Worm (Caenorhabditis elegans) whole organism, midembryonic: ENCODE data around the gene C02B8.12.
A peak's percentile ranks its signal among the peaks of the same experiment; 100 is the strongest.

ENCODE experiments used
- T22C8.4 ChIP-seq: fragments of 200-800 bp; sonication (Bioruptor generic); IDR thresholded peaks from 2 replicates; pipeline ENCODE4 v1.3.6; 2022; ENCODE audit warnings: missing genetic modification characterization, missing compliant biosample characterization
- cog-1 ChIP-seq: sonication (generic microtip); optimal IDR thresholded peaks from 2 replicates; lab custom pipeline; 2016; ENCODE audit warnings: missing genetic modification characterization, missing compliant biosample characterization
- flt-1 ChIP-seq: fragments of 200-800 bp; sonication (Bioruptor generic); IDR thresholded peaks from 2 replicates; pipeline ENCODE4 v1.3.6; 2022; ENCODE audit warnings: missing genetic modification characterization, missing compliant biosample characterization
- klf-2 ChIP-seq: fragments of 200-800 bp; sonication (Bioruptor generic); conservative IDR thresholded peaks from 2 replicates; pipeline ENCODE4 v1.3.6; 2022; ENCODE audit warnings: missing genetic modification reagents, missing genetic modification characterization, missing compliant biosample characterization
- med-1 ChIP-seq: sonication (generic microtip); optimal IDR thresholded peaks from 2 replicates; lab custom pipeline; 2017; ENCODE audit warnings: missing genetic modification characterization, mild to moderate bottlenecking, missing compliant biosample characterization, antibody characterized with exemption, missing genetic modification reagents; ENCODE audit not compliant: insufficient read depth
- ref-1 ChIP-seq: fragments of 200-800 bp; sonication (Bioruptor generic); conservative IDR thresholded peaks from 2 replicates; pipeline ENCODE4 v1.3.6; 2022; ENCODE audit warnings: missing genetic modification reagents, missing genetic modification characterization, missing compliant biosample characterization
- tab-1 ChIP-seq: fragments of 200-800 bp; sonication (Bioruptor generic); IDR thresholded peaks from 2 replicates; pipeline ENCODE4 v1.3.6; 2022; ENCODE audit warnings: missing genetic modification characterization, missing compliant biosample characterization
- ztf-23 ChIP-seq: fragments of 200-800 bp; sonication (Bioruptor generic); IDR thresholded peaks from 2 replicates; pipeline ENCODE4 v1.3.6; 2022; ENCODE audit warnings: missing genetic modification reagents, missing genetic modification characterization, missing compliant biosample characterization
- ztf-29 ChIP-seq: fragments of 200-800 bp; sonication (Bioruptor generic); IDR thresholded peaks from 2 replicates; pipeline ENCODE4 v1.3.6; 2022; ENCODE audit warnings: missing genetic modification reagents, missing genetic modification characterization, missing compliant biosample characterization

Gene C02B8.12

DNA sequence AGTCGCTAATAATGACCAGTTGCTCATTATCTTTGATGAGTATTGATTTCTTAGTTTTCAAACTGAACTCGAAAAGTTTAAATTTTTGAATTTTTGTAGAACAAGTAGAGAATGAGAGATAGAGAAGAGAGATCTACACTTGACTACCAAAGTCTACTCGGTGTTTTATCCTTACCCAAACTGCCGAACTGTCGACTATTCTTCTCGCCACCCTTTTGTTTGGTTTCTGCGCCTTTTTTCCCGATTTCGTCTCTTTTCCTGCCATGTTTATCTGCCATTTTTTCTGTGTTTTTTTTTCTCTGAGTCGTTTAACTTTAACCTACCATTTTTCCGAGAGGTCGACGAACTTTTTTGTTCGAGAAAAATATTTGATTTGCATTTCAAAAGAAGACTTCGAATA lies at the start of gene C02B8.12:
TSS of gene C02B8.12 (minus strand) at position 175 of the 400 bp plus-strand sequence.
- TF ChIP-seq ztf-23 (no peak), ztf-29 (no peak), ref-1 (GFP tag; lab: Robert Waterston, UW) (no peak), med-1 (GFP tag; lab: Kevin White, UChicago) (no peak), flt-1 (GFP tag; lab: Robert Waterston, UW) (no peak), tab-1 (GFP tag; lab: Robert Waterston, UW) (no peak), cog-1 (no peak), T22C8.4 (GFP tag; lab: Robert Waterston, UW) (no peak), klf-2 (GFP tag; lab: Robert Waterston, UW) (no peak)

DNA sequence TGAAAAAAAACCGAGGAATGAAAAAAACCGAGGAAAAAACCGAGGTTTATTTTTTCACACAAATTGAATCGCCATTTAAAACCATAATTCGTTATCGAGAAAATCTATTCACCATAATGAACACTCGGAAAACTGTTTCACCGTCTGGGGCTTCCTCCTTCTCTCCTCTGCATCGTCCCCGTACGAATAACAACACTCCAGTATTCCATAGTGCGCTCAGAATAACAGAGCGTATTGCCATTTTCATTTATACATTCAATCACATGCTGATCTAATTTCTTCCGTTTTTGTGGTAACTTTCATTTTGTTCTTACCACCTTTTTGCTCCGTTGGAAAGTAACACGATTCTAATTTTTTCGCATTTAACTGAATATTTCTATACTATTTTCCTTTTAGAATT lies 46.4 kb upstream of the C02B8.12 start, which contains the start of gene C17H11.2:
TSS of gene C17H11.2 (plus strand) at position 397 of the 400 bp plus-strand sequence.
- no peak for TF ChIP-seq ztf-23
- TF ChIP-seq klf-2 (GFP tag; lab: Robert Waterston, UW) = no peak
- no peak for TF ChIP-seq med-1 (GFP tag; lab: Kevin White, UChicago)
- no peak for TF ChIP-seq flt-1 (GFP tag; lab: Robert Waterston, UW)
- no peak for TF ChIP-seq T22C8.4 (GFP tag; lab: Robert Waterston, UW)
- TF ChIP-seq tab-1 (GFP tag; lab: Robert Waterston, UW) = no peak
- TF ChIP-seq cog-1 = no peak
- no peak for TF ChIP-seq ztf-29
- no peak for TF ChIP-seq ref-1 (GFP tag; lab: Robert Waterston, UW)

DNA sequence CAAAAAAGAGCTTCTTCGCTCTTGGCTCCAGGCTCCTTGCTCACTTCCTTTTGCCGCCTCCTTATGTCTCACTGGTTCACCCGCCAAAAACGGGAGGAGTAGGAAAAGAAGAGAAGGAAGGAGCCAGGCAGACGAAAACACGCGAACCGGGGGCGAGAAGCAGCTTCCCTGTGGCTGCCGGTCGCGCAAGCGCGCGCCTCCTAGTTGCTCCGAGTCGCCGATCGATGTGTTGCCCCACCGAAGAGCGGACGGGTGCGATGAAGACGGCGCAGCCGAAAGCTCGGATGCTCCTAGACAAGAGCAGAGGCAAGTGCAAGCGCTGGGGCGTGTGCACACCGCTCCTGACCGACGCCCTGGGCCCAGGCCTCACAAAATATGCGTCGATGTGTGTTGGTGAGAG lies 40.4 kb upstream of the C02B8.12 start:
- TF ChIP-seq med-1 (GFP tag; lab: Kevin White, UChicago) (no peak), ref-1 (GFP tag; lab: Robert Waterston, UW) (no peak), T22C8.4 (GFP tag; lab: Robert Waterston, UW) (0 out of 2 replicates have a peak, but pooled peaks have one; percentile 26), cog-1 (no peak), ztf-29 (no peak), flt-1 (GFP tag; lab: Robert Waterston, UW) (peak; percentile 26; the same call in 1 of the 2 replicates), tab-1 (GFP tag; lab: Robert Waterston, UW) (no peak), ztf-23 (0 out of 2 replicates have a peak, but pooled peaks have one; percentile 8), klf-2 (GFP tag; lab: Robert Waterston, UW) (no peak)

DNA sequence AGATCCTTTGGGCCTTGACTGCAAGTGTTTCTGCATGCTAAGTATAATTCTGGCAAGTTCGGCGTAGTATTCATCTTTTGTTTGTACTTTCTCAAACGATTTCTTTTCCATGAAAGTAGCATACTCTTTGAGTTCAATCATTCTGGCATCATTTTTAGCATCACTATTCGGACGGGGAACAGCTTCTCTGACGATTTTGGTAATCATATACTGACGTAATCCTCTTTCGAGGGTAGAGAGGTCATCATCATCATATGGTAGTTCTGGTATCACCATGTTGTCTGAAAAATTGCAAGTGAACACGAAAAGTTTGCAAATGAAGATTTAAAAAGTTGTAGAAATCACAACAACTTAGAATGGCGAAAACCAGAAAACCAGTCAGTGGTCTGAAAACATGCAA lies 39.6 kb upstream of the C02B8.12 start, which contains the start of gene F22F1.3:
TSS of gene F22F1.3 (minus strand) at position 281 of the 400 bp plus-strand sequence.
- no peak for TF ChIP-seq ztf-29
- no peak for TF ChIP-seq flt-1 (GFP tag; lab: Robert Waterston, UW)
- no peak for TF ChIP-seq ref-1 (GFP tag; lab: Robert Waterston, UW)
- TF ChIP-seq klf-2 (GFP tag; lab: Robert Waterston, UW) = no peak
- no peak for TF ChIP-seq med-1 (GFP tag; lab: Kevin White, UChicago)
- TF ChIP-seq tab-1 (GFP tag; lab: Robert Waterston, UW) = no peak
- TF ChIP-seq ztf-23 = no peak
- no peak for TF ChIP-seq T22C8.4 (GFP tag; lab: Robert Waterston, UW)
- TF ChIP-seq cog-1 = no peak

DNA sequence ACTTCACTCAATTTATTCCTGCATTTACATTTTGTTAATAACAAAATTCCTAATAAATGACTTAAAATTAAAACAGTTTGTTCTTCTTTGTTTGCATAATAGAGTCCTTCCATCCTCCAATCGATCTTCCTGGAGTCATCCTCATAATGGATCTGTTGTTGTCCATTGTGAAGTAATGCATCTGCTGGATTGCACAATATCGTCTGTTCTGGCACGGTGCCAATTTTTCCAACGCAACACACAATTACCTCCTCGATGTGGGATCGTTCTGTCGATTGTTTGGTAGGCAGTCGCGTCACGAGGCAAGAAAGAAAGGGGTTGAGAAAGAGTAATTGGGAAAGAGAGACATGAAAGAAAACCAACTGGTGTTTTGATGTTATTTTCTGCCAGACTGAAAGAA lies 36.8 kb upstream of the C02B8.12 start:
- TF ChIP-seq flt-1 (GFP tag; lab: Robert Waterston, UW) (0 out of 2 replicates have a peak, but pooled peaks have one; percentile 22), ztf-29 (no peak)

DNA sequence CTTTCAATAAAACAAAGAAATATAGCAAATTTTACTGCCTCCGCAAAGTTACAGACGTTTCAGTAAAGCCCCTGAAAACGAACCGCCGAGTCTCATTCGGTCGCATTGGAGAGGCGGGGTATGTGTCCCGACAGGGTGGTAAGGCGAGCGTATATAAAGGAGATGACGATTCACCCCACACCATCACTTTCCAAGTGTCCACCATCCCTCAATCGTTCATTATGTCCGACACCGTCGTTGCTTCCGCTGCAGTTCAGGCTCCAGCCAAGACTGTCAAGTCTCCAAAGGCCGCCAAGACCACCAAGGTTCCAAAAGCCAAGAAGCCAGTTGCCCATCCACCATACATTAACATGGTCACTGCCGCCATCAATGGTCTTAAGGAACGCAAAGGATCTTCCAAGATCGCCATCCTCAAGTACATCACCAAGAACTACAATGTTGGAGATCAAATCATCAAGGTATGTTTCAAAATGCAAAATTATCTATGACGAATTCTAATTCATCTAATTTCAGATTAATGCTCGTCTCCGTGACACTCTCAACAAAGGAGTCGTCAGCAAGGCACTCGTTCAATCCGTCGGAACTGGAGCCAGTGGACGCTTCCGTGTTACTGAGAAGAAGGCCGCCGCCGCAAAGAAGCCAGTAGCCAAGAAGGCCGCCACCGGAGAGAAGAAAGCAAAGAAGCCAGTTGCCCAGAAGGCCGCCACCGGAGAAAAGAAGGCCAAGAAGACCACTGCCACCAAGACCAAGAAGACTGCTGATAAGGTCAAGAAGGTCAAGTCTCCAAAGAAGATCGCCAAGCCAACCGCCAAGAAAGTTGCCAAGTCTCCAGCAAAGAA lies 36.0 kb upstream of the C02B8.12 start, which contains the start of gene hil-3:
TSS of gene hil-3 (plus strand) at position 195 of the 839 bp plus-strand sequence.
- TF ChIP-seq cog-1 (peak; percentile 15), tab-1 (GFP tag; lab: Robert Waterston, UW) (no peak), med-1 (GFP tag; lab: Kevin White, UChicago) (no peak), klf-2 (GFP tag; lab: Robert Waterston, UW) (0 out of 2 replicates have a peak, but pooled peaks have one; percentile 36), ref-1 (GFP tag; lab: Robert Waterston, UW) (no peak), flt-1 (GFP tag; lab: Robert Waterston, UW) (no peak), T22C8.4 (GFP tag; lab: Robert Waterston, UW) (no peak), ztf-23 (0 out of 2 replicates have a peak, but pooled peaks have one; percentile 33), ztf-29 (no peak; the same call in 1 of the 2 replicates)

DNA sequence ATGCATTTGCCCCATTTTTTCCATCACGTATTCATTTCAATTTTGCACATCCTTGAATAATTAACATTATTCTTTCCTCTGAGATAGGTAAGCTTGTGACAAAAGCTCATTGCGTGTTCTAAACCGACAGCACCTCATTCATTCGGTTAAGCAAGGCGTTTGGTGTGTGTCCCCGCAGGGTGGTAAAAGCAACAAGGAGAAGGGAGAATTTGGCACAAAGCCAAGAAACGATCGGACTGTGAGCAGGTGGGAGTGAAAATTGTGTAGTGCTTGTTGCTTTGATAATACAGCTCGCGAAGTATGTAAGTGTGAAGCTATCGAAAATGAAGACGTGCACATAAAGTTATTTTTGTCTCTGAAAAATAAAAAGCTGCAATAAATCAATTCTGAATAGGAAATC lies 34.0 kb upstream of the C02B8.12 start:
- TF ChIP-seq flt-1 (GFP tag; lab: Robert Waterston, UW) = peak; percentile 85
- no peak for TF ChIP-seq cog-1
- TF ChIP-seq T22C8.4 (GFP tag; lab: Robert Waterston, UW) = no peak
- TF ChIP-seq ztf-29 = peak; percentile 93
- no peak for TF ChIP-seq ref-1 (GFP tag; lab: Robert Waterston, UW)
- TF ChIP-seq tab-1 (GFP tag; lab: Robert Waterston, UW) = no peak

DNA sequence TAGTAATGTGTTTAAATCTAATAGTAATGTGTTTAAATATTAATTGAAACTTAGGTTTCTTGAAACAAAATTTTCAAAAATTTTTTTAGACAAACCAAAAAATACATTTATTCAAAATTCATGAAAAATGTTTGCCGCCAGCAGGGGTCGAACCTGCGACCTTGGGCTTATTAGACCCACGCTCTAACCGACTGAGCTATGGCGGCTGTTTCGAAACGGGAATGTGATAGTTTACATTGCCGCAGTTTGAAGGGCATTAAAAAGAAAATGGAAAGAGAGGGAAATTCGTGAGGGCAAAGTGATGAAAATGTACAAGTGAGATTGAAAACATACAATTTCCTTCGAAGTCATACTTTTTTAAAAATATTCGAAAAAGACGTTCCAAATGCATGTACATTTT lies 33.3 kb upstream of the C02B8.12 start:
- TF ChIP-seq flt-1 (GFP tag; lab: Robert Waterston, UW) (peak; percentile 33; the same call in 1 of the 2 replicates), ref-1 (GFP tag; lab: Robert Waterston, UW) (0 out of 2 replicates have a peak, but pooled peaks have one; percentile 40), cog-1 (no peak), klf-2 (GFP tag; lab: Robert Waterston, UW) (0 out of 2 replicates have a peak, but pooled peaks have one; percentile 13), T22C8.4 (GFP tag; lab: Robert Waterston, UW) (no peak), med-1 (GFP tag; lab: Kevin White, UChicago) (no peak), ztf-29 (peak; percentile 71; the same call in 1 of the 2 replicates), tab-1 (GFP tag; lab: Robert Waterston, UW) (peak; percentile 12; the same call in 1 of the 2 replicates)

DNA sequence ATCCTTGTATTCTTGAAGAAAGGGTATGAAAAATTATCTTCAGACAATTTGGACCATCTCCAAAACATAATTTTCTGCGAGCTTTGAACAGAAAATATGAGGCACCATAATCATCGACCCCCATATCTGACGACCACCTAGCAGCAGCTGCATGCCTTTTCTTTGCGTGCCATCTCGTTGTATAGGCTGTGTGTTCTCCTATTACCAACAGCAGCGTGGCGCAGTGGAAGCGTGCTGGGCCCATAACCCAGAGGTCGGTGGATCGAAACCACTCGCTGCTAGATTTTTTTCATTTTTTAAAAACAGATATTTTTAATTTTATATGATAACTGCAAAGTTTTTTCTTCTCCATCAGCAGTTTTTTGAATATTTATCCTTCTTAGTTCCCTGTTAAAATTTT lies 32.8 kb upstream of the C02B8.12 start:
- peak; percentile 98 for TF ChIP-seq ztf-29
- no peak for TF ChIP-seq cog-1
- TF ChIP-seq ref-1 (GFP tag; lab: Robert Waterston, UW) = peak; percentile 95
- TF ChIP-seq ztf-23 = peak; percentile 97
- peak; percentile 63 for TF ChIP-seq med-1 (GFP tag; lab: Kevin White, UChicago)
- peak; percentile 98 for TF ChIP-seq flt-1 (GFP tag; lab: Robert Waterston, UW)
- peak; percentile 97 for TF ChIP-seq tab-1 (GFP tag; lab: Robert Waterston, UW)
- TF ChIP-seq klf-2 (GFP tag; lab: Robert Waterston, UW) = peak; percentile 96
- TF ChIP-seq T22C8.4 (GFP tag; lab: Robert Waterston, UW) = peak; percentile 97
